Worm (Caenorhabditis elegans) whole organism, midembryonic: ENCODE results near the gene iglr-2.

Experiments
- T22C8.4 ChIP-seq: fragments of 200-800 bp; sonication (Bioruptor generic); IDR thresholded peaks from 2 replicates; pipeline ENCODE4 v1.3.6; 2022; ENCODE audit warnings: missing genetic modification characterization, missing compliant biosample characterization
- cog-1 ChIP-seq: sonication (generic microtip); optimal IDR thresholded peaks from 2 replicates; lab custom pipeline; 2016; ENCODE audit warnings: missing genetic modification characterization, missing compliant biosample characterization
- flt-1 ChIP-seq: fragments of 200-800 bp; sonication (Bioruptor generic); IDR thresholded peaks from 2 replicates; pipeline ENCODE4 v1.3.6; 2022; ENCODE audit warnings: missing genetic modification characterization, missing compliant biosample characterization
- klf-2 ChIP-seq: fragments of 200-800 bp; sonication (Bioruptor generic); conservative IDR thresholded peaks from 2 replicates; pipeline ENCODE4 v1.3.6; 2022; ENCODE audit warnings: missing genetic modification reagents, missing genetic modification characterization, missing compliant biosample characterization
- med-1 ChIP-seq: sonication (generic microtip); optimal IDR thresholded peaks from 2 replicates; lab custom pipeline; 2017; ENCODE audit warnings: missing genetic modification characterization, mild to moderate bottlenecking, missing compliant biosample characterization, antibody characterized with exemption, missing genetic modification reagents; ENCODE audit not compliant: insufficient read depth
- ref-1 ChIP-seq: fragments of 200-800 bp; sonication (Bioruptor generic); conservative IDR thresholded peaks from 2 replicates; pipeline ENCODE4 v1.3.6; 2022; ENCODE audit warnings: missing genetic modification reagents, missing genetic modification characterization, missing compliant biosample characterization
- tab-1 ChIP-seq: fragments of 200-800 bp; sonication (Bioruptor generic); IDR thresholded peaks from 2 replicates; pipeline ENCODE4 v1.3.6; 2022; ENCODE audit warnings: missing genetic modification characterization, missing compliant biosample characterization
- ztf-23 ChIP-seq: fragments of 200-800 bp; sonication (Bioruptor generic); IDR thresholded peaks from 2 replicates; pipeline ENCODE4 v1.3.6; 2022; ENCODE audit warnings: missing genetic modification reagents, missing genetic modification characterization, missing compliant biosample characterization
- ztf-29 ChIP-seq: fragments of 200-800 bp; sonication (Bioruptor generic); IDR thresholded peaks from 2 replicates; pipeline ENCODE4 v1.3.6; 2022; ENCODE audit warnings: missing genetic modification reagents, missing genetic modification characterization, missing compliant biosample characterization

Gene iglr-2

DNA sequence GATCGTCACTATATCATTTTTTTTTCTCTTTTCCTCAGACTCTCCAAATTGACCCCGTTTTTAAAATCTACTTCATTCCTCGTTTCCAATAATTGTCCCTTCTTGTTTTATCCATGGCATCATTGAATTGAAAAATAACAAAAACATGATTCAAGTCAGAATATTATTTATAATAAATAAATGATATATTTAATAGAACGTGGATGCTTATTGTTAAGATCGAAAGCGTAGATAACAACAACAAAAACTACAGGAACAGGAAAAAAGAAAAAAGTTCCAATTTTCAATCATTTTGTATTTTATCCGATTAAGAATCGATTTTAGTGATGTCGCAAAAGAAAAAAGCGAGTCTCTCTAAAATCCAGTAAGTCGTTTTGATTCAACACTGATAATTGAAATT lies 18.7 kb downstream of the iglr-2 start, which contains the start of gene F10E9.2:
Gene F10E9.2 (plus strand): TSS at position 301 of the 400 bp plus-strand sequence.
- TF ChIP-seq klf-2 (GFP tag; lab: Robert Waterston, UW): no peak
- TF ChIP-seq med-1 (GFP tag; lab: Kevin White, UChicago): no peak
- no peak for TF ChIP-seq ref-1 (GFP tag; lab: Robert Waterston, UW)
- TF ChIP-seq flt-1 (GFP tag; lab: Robert Waterston, UW): no peak
- no peak for TF ChIP-seq tab-1 (GFP tag; lab: Robert Waterston, UW)
- no peak for TF ChIP-seq ztf-29
- TF ChIP-seq cog-1 (tag; lab: Kevin White, UChicago): no peak
- no peak for TF ChIP-seq ztf-23 (GFP tag; lab: Robert Waterston, UW)
- no peak for TF ChIP-seq T22C8.4 (GFP tag; lab: Robert Waterston, UW)

DNA sequence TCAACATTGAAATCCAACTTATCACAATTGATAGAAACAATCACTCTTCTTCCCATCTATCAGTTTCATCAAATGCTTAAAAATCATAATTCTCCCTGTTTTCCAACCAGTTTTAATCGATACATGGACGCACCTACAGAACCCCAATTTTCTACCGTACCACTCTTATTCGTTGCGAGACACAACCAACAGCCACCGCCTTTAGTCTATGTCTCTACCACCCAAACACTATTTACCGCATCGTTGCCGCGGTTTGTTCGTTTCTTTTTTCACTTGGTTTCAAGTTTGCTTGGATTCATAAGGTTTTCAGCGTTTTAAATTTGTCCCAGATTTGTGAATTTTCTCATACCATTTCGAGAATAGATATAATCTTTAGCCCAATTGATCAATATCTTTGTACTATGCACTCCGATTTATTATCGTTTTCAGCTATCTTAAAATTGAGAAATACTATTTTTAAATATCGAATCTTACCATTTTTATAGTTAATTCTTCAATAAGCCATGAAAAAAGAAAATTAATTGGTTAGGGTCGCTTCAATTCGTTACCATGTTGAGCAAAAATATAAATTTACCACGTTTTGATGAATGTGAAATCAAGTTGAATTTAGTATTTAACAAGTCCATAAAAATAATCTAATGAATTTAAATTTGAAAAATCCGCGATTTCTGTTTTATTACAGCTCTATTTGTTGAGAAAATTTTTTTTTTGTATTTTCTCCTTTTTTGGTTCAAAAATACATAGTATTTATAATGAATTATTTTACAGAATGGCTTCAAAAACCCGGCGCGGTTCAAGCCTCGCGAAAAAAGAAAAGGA lies 20.7 kb downstream of the iglr-2 start, which contains the start of gene F10E9.3:
Gene F10E9.3 (plus strand): TSS at position 769 of the 819 bp plus-strand sequence.
- TF ChIP-seq ref-1 (GFP tag; lab: Robert Waterston, UW) (no peak), ztf-29 (no peak), cog-1 (tag; lab: Kevin White, UChicago) (no peak), flt-1 (GFP tag; lab: Robert Waterston, UW) (no peak), klf-2 (GFP tag; lab: Robert Waterston, UW) (no peak), med-1 (GFP tag; lab: Kevin White, UChicago) (no peak), T22C8.4 (GFP tag; lab: Robert Waterston, UW) (no peak), ztf-23 (GFP tag; lab: Robert Waterston, UW) (no peak), tab-1 (GFP tag; lab: Robert Waterston, UW) (no peak)

DNA sequence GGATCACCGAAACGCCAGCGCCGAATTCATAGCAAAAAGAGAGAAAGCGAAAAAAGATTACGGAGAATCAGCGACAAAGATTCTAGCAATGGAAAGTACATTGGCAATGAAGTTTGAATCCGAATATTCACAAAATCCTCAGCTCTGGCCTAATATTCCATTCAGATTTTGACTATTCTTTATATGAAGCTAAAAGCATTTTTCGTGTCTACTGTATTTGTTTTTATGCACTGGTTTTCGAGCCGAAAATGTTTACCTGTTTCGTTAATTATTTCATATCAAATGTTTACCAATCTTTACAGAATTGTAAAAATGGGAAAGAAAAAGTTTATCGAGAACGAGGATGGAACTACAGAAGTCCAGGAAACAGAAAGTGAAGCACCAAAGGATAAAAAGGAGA lies 22.9 kb downstream of the iglr-2 start, which contains the start of gene F10E9.4:
Gene F10E9.4 (plus strand): TSS at position 301 of the 400 bp plus-strand sequence.
- TF ChIP-seq T22C8.4 (GFP tag; lab: Robert Waterston, UW) (no peak), cog-1 (tag; lab: Kevin White, UChicago) (no peak), flt-1 (GFP tag; lab: Robert Waterston, UW) (no peak), tab-1 (GFP tag; lab: Robert Waterston, UW) (no peak), ref-1 (GFP tag; lab: Robert Waterston, UW) (no peak), ztf-29 (no peak), klf-2 (GFP tag; lab: Robert Waterston, UW) (no peak), ztf-23 (GFP tag; lab: Robert Waterston, UW) (no peak), med-1 (GFP tag; lab: Kevin White, UChicago) (no peak)

DNA sequence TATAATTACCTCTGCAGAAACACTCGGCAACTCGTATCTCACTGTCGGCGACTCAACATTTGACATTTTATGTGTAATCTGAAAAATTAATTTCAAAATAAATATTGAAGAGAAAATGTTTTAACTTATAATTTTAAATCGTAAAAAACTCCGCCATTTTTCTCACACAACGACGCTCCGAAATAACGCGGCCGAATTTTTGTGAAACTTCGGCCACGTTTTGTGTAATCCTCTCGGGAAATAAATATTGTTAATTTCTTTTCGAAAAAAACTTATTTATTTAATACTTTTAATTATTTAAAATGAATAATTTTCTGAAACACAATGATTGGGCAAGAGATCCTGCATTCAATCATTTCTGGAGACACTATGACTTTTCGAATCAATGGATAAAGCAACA lies 23.8 kb downstream of the iglr-2 start, which contains the start of the genes F10E9.7 and F10E9.5:
Gene F10E9.7 (minus strand): TSS at position 86 of the 400 bp plus-strand sequence.
Gene F10E9.5 (plus strand): TSS at position 237 of the 400 bp plus-strand sequence.
- peak; percentile 71; the same call in 1 of the 2 replicates for TF ChIP-seq flt-1 (GFP tag; lab: Robert Waterston, UW)
- TF ChIP-seq cog-1 (tag; lab: Kevin White, UChicago): peak; percentile 40
- TF ChIP-seq T22C8.4 (GFP tag; lab: Robert Waterston, UW): no peak
- TF ChIP-seq ztf-23 (GFP tag; lab: Robert Waterston, UW): peak; percentile 73; the same call in 1 of the 2 replicates
- 0 out of 2 replicates have a peak, but pooled peaks have one; percentile 40 for TF ChIP-seq klf-2 (GFP tag; lab: Robert Waterston, UW)
- no peak for TF ChIP-seq ztf-29

DNA sequence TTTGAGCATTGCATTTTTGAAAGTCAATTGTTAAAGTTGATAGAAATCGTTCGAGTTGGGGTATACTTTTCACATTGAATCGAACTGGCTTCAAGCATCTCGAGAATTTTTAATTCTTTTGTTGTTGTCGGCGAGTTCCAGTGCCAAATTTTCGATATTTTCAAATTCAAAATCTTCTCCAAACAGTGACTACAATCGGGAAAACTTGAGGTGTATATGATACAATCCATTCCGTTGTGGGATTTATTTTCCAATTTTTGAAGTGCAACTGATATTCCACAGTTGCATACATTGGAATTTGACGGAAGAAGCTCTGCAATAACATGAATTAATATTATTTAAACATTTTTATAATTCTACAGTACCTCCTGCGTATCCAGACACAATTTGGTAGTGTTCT lies 25.3 kb downstream of the iglr-2 start:
- TF ChIP-seq T22C8.4 (GFP tag; lab: Robert Waterston, UW) (no peak), cog-1 (tag; lab: Kevin White, UChicago) (no peak), ztf-29 (no peak), med-1 (GFP tag; lab: Kevin White, UChicago) (no peak), tab-1 (GFP tag; lab: Robert Waterston, UW) (no peak), ztf-23 (GFP tag; lab: Robert Waterston, UW) (no peak), flt-1 (GFP tag; lab: Robert Waterston, UW) (no peak), ref-1 (GFP tag; lab: Robert Waterston, UW) (no peak), klf-2 (GFP tag; lab: Robert Waterston, UW) (no peak)

DNA sequence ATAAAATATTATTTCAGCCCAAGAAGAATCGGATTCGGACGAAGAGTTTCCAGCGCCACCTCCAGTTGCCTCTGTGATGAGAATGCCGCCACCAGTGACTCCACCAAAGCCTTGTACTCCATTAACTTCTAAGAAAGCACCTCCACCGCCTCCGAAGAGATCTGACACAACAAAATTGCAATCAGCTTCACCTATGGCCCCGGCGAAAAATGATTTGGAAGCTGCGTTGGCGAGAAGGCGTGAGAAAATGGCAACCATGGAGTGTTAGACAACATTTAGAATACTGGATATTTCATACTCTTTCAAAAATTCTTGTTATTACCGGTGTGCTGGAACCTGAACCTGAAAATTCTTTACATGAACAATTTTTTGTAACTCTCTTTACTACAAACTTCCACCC lies 25.8 kb downstream of the iglr-2 start:
- TF ChIP-seq ztf-29 (no peak), ztf-23 (GFP tag; lab: Robert Waterston, UW) (no peak), ref-1 (GFP tag; lab: Robert Waterston, UW) (no peak), flt-1 (GFP tag; lab: Robert Waterston, UW) (no peak), klf-2 (GFP tag; lab: Robert Waterston, UW) (no peak), med-1 (GFP tag; lab: Kevin White, UChicago) (no peak), cog-1 (tag; lab: Kevin White, UChicago) (no peak), T22C8.4 (GFP tag; lab: Robert Waterston, UW) (no peak), tab-1 (GFP tag; lab: Robert Waterston, UW) (no peak)

DNA sequence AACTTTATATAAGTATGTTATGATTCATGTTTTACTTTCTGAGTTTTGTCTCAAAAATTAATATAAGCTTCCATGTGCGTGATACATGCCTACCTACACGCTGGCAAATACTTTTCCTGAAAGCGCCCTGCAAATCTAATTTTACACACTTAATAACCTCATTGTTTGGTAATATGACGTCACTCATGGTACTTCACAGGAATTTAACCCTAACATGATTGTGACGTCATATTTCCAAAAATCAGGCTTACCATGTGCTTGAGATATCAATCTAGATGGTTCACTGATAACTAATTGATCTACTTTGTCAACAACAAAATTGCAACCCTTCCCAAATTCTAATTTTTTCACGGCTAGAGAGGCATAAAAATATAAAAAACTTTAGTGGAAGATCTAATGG lies 27.7 kb downstream of the iglr-2 start:
- TF ChIP-seq med-1 (GFP tag; lab: Kevin White, UChicago) (no peak), cog-1 (tag; lab: Kevin White, UChicago) (no peak), ztf-29 (no peak), T22C8.4 (GFP tag; lab: Robert Waterston, UW) (no peak), flt-1 (GFP tag; lab: Robert Waterston, UW) (no peak), ztf-23 (GFP tag; lab: Robert Waterston, UW) (no peak), tab-1 (GFP tag; lab: Robert Waterston, UW) (no peak), ref-1 (GFP tag; lab: Robert Waterston, UW) (no peak), klf-2 (GFP tag; lab: Robert Waterston, UW) (no peak)

DNA sequence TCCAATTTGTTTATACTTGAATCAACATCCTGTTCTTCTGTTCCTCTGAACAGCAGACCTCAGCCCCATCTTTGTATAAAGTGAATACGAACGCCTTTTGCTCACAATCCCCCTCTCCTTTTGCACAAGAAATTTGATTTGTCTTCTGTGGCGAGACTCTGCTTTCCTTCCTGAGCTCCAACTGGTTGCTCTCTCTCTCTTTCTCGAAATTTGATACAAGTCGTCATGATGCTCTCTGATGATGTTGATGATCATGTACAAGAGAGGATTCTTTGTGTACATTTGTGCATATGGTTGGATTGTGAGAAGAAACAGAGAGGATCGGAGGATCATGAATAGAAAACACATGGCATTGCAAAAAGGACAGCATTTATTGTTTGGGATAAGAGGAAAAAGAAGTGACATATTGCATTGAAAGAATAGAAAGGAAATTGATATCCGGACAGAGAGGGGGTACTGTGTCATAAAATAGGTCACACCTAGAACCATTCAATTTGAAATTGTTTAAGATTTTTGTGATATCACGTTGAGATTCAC lies 30.2 kb downstream of the iglr-2 start:
- 0 out of 2 replicates have a peak, but pooled peaks have one; percentile 15 for TF ChIP-seq flt-1 (GFP tag; lab: Robert Waterston, UW)
- TF ChIP-seq ref-1 (GFP tag; lab: Robert Waterston, UW): no peak
